Worm (Caenorhabditis elegans) whole organism, mixed stage, embryonic: Measurements from ENCODE around the gene F59B2.3.

Experiments used
- M03D4.4 ChIP-seq: sonication (generic microtip); optimal IDR thresholded peaks from 2 replicates; lab custom pipeline; 2017; ENCODE audit warnings: mild to moderate bottlenecking, missing genetic modification characterization, missing compliant biosample characterization
- bed-3 ChIP-seq: fragments of 200-800 bp; sonication (Bioruptor generic); optimal IDR thresholded peaks from 3 replicates; lab custom pipeline; 2018; ENCODE audit warnings: mild to moderate bottlenecking, missing genetic modification characterization, moderate library complexity, missing compliant biosample characterization
- blmp-1 ChIP-seq: fragments of 150-350 bp; optimal IDR thresholded peaks from 2 replicates; lab custom pipeline; 2014; ENCODE audit warnings: missing biosample characterization, missing genetic modification characterization
- ceh-39 ChIP-seq: fragments of 150-350 bp; optimal IDR thresholded peaks from 2 replicates; lab custom pipeline; 2014; ENCODE audit warnings: missing biosample characterization, missing genetic modification characterization
- ceh-43 ChIP-seq: fragments of 200-800 bp; sonication (Bioruptor generic); optimal IDR thresholded peaks from 2 replicates; lab custom pipeline; 2018; ENCODE audit warnings: mild to moderate bottlenecking, missing genetic modification characterization, moderate library complexity, missing compliant biosample characterization
- ceh-83 ChIP-seq: fragments of 200-800 bp; sonication (Bioruptor generic); optimal IDR thresholded peaks from 2 replicates; lab custom pipeline; 2018; ENCODE audit warnings: mild to moderate bottlenecking, missing genetic modification characterization, missing compliant biosample characterization
- ces-1 ChIP-seq: fragments of 150-350 bp; optimal IDR thresholded peaks from 2 replicates; lab custom pipeline; 2014; ENCODE audit warnings: missing biosample characterization, missing genetic modification reagents, missing genetic modification characterization
- cnd-1 ChIP-seq: fragments of 200-800 bp; sonication (Bioruptor generic); optimal IDR thresholded peaks from 2 replicates; lab custom pipeline; 2018; ENCODE audit warnings: mild to moderate bottlenecking, missing genetic modification characterization, missing compliant biosample characterization
- drap-1 ChIP-seq: fragments of 200-800 bp; sonication (Bioruptor generic); optimal IDR thresholded peaks from 3 replicates; lab custom pipeline; 2018; ENCODE audit warnings: mild to moderate bottlenecking, missing genetic modification characterization, missing compliant biosample characterization
- elt-1 ChIP-seq: sonication (generic microtip); optimal IDR thresholded peaks from 2 replicates; lab custom pipeline; 2017; ENCODE audit warnings: missing genetic modification characterization, mild to moderate bottlenecking, missing compliant biosample characterization, antibody characterized with exemption, moderate library complexity, borderline replicate concordance; ENCODE audit not compliant: insufficient read depth
- elt-3 ChIP-seq: fragments of 150-350 bp; optimal IDR thresholded peaks from 2 replicates; lab custom pipeline; 2014; ENCODE audit warnings: missing biosample characterization, missing genetic modification characterization
- flh-1 ChIP-seq: fragments of 200-800 bp; sonication (Bioruptor generic); optimal IDR thresholded peaks from 2 replicates; lab custom pipeline; 2018; ENCODE audit warnings: mild to moderate bottlenecking, missing genetic modification characterization, moderate library complexity, missing compliant biosample characterization
- ham-2 ChIP-seq: fragments of 200-800 bp; sonication (Bioruptor generic); optimal IDR thresholded peaks from 2 replicates; lab custom pipeline; 2018; ENCODE audit warnings: mild to moderate bottlenecking, missing genetic modification characterization, missing compliant biosample characterization
- hlh-1 ChIP-seq: fragments of 150-350 bp; optimal IDR thresholded peaks from 2 replicates; lab custom pipeline; 2014; ENCODE audit warnings: missing biosample characterization, missing genetic modification reagents, missing genetic modification characterization
- lin-13 ChIP-seq: fragments of 150-350 bp; optimal IDR thresholded peaks from 2 replicates; lab custom pipeline; 2014; ENCODE audit warnings: missing biosample characterization, missing genetic modification characterization
- lin-32 ChIP-seq: fragments of 200-800 bp; sonication (Bioruptor generic); optimal IDR thresholded peaks from 2 replicates; lab custom pipeline; 2018; ENCODE audit warnings: mild to moderate bottlenecking, missing genetic modification characterization, missing compliant biosample characterization
- lsy-2 ChIP-seq: fragments of 150-350 bp; optimal IDR thresholded peaks from 2 replicates; lab custom pipeline; 2014; ENCODE audit warnings: missing biosample characterization, missing genetic modification characterization
- mab-5 ChIP-seq: fragments of 150-350 bp; optimal IDR thresholded peaks from 2 replicates; lab custom pipeline; 2014; ENCODE audit warnings: missing biosample characterization, missing genetic modification characterization
- mep-1 ChIP-seq: fragments of 150-350 bp; optimal IDR thresholded peaks from 2 replicates; lab custom pipeline; 2017; ENCODE audit warnings: missing biosample characterization, missing genetic modification reagents, missing genetic modification characterization, inconsistent platforms
- mls-2 ChIP-seq: sonication (generic microtip); optimal IDR thresholded peaks from 2 replicates; lab custom pipeline; 2016; ENCODE audit warnings: mild to moderate bottlenecking, missing genetic modification characterization, moderate library complexity, missing compliant biosample characterization
- nhr-12 ChIP-seq: fragments of 150-350 bp; optimal IDR thresholded peaks from 2 replicates; lab custom pipeline; 2014; ENCODE audit warnings: missing biosample characterization, missing genetic modification characterization
- nhr-2 ChIP-seq: fragments of 150-350 bp; optimal IDR thresholded peaks from 2 replicates; lab custom pipeline; 2014; ENCODE audit warnings: missing biosample characterization, missing genetic modification characterization
- nhr-237 ChIP-seq: fragments of 150-350 bp; optimal IDR thresholded peaks from 2 replicates; lab custom pipeline; 2014; ENCODE audit warnings: missing biosample characterization, missing genetic modification characterization
- nhr-28 ChIP-seq: fragments of 150-350 bp; optimal IDR thresholded peaks from 2 replicates; lab custom pipeline; 2014; ENCODE audit warnings: missing biosample characterization, missing genetic modification characterization
- nhr-76 ChIP-seq: sonication (generic microtip); optimal IDR thresholded peaks from 2 replicates; lab custom pipeline; 2017; ENCODE audit warnings: missing biosample characterization, missing genetic modification characterization
- pha-4 ChIP-seq: fragments of 150-350 bp; optimal IDR thresholded peaks from 2 replicates; lab custom pipeline; 2018; ENCODE audit warnings: missing biosample characterization, missing genetic modification reagents, missing genetic modification characterization
- sem-2 ChIP-seq: fragments of 200-800 bp; sonication (Bioruptor generic); optimal IDR thresholded peaks from 2 replicates; lab custom pipeline; 2018; ENCODE audit warnings: mild to moderate bottlenecking, missing genetic modification characterization, missing compliant biosample characterization
- snpc-4 ChIP-seq: fragments of 150-350 bp; optimal IDR thresholded peaks from 2 replicates; lab custom pipeline; 2014; ENCODE audit warnings: missing biosample characterization, missing genetic modification characterization
- sptf-1 ChIP-seq: sonication (generic microtip); optimal IDR thresholded peaks from 2 replicates; lab custom pipeline; 2017; ENCODE audit warnings: mild to moderate bottlenecking, missing genetic modification characterization, moderate library complexity, missing compliant biosample characterization
- tbx-8 ChIP-seq: fragments of 200-800 bp; sonication (Bioruptor generic); optimal IDR thresholded peaks from 2 replicates; lab custom pipeline; 2018; ENCODE audit warnings: mild to moderate bottlenecking, missing genetic modification characterization, moderate library complexity, missing compliant biosample characterization
- unc-120 ChIP-seq: sonication (generic microtip); optimal IDR thresholded peaks from 2 replicates; lab custom pipeline; 2017; ENCODE audit warnings: missing genetic modification characterization, missing compliant biosample characterization; ENCODE audit not compliant: poor library complexity, severe bottlenecking
- unc-39 ChIP-seq: fragments of 150-350 bp; optimal IDR thresholded peaks from 2 replicates; lab custom pipeline; 2014; ENCODE audit warnings: missing biosample characterization, missing genetic modification characterization
- unc-62 ChIP-seq: fragments of 150-350 bp; optimal IDR thresholded peaks from 2 replicates; lab custom pipeline; 2014; ENCODE audit warnings: missing biosample characterization, missing genetic modification reagents, missing genetic modification characterization
- zip-8 ChIP-seq: fragments of 150-350 bp; optimal IDR thresholded peaks from 2 replicates; lab custom pipeline; 2014; ENCODE audit warnings: missing biosample characterization, missing genetic modification characterization
- ztf-11 ChIP-seq: fragments of 150-350 bp; optimal IDR thresholded peaks from 2 replicates; lab custom pipeline; 2014; ENCODE audit warnings: missing biosample characterization, missing genetic modification characterization

F59B2.3 gene

DNA sequence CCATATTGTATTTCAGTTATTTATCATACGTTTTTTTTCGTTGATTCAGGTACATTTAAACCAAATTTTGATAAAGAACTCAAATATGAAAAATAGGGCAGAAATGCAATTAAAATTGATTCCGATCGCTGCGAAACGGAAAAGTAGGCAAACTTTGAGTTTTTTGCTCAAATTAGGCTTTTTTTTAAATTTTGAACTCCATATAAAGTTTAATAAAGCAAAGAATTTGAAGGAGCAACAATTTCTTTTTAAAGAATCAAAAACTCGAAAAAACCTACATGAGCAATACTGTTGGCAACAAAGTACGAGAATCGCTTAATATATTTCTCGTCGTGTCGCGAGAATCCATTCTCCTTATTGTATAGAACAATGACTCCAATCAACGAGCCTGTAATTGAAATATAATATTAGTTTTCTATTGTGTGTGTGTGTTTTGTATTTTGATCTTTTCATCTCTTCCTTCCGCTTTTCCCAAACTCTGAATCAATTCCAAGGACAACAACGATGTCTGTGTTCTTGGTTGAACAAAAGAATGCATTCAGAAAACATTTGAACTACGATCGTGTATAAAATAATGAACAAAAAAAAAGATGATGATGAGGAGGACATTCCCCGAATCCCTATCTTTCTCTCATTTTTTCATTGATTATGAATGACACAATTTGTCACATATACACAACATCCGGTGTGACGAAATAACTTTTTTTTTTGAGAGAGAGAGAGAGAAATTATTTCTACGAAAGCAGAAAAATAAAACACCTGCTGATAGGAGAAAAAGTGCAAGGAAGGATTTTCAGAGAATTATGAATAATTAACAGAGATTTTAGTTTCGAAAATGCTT, 20.8 kb downstream of the F59B2.3 start:
- TF ChIP-seq nhr-76 (tag; lab: Kevin White, UChicago) = no peak

DNA sequence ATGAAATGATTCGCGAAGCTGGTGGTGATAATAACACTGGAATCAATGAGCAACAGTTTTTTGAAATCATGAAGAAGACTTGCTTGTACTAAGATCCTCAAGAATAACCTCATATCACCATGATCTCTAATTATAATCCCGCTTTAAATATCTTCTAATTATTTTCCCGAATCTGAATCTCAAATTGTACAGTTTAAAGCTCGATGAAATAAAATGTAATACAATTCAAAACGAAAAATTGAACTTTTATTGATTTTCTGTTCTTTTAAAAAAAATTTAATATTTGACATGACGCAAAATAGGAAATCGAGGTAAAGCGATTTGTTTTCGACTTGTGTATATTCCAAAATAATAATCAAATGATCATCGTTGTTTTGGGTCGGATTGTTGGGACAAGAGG, 24.7 kb downstream of the F59B2.3 start:
- TF ChIP-seq ham-2 (GFP tag; lab: Kevin White, UChicago) (no peak), nhr-28 (no peak), M03D4.4 (tag; lab: Kevin White, UChicago) (no peak), ces-1 (GFP tag; lab: Kevin White, UChicago) (no peak), nhr-2 (no peak), nhr-237 (tag; lab: Kevin White, UChicago) (no peak), blmp-1 (no peak), nhr-12 (tag; lab: Kevin White, UChicago) (no peak), elt-3 (no peak), ceh-39 (no peak), lin-13 (no peak), lsy-2 (tag; lab: Kevin White, UChicago) (no peak), bed-3 (no peak), flh-1 (no peak), pha-4 (tag; lab: Kevin White, UChicago) (no peak), nhr-76 (tag; lab: Kevin White, UChicago) (no peak), sptf-1 (tag; lab: Kevin White, UChicago) (no peak), tbx-8 (GFP tag; lab: Kevin White, UChicago) (no peak), mls-2 (no peak)
- TF ChIP-seq, all 35 proteins: peak for 0

- TF ChIP-seq lin-32 = no peak
- TF ChIP-seq mep-1 (tag; lab: Kevin White, UChicago) = no peak
- TF ChIP-seq M03D4.4 (tag; lab: Kevin White, UChicago) = no peak
- no peak for TF ChIP-seq ceh-43 (GFP tag; lab: Kevin White, UChicago)
- no peak for TF ChIP-seq pha-4 (tag; lab: Kevin White, UChicago)
- TF ChIP-seq elt-1 (tag; lab: Kevin White, UChicago) = no peak
- TF ChIP-seq ham-2 (GFP tag; lab: Kevin White, UChicago) = no peak
- no peak for TF ChIP-seq ztf-11 (tag; lab: Kevin White, UChicago)
- TF ChIP-seq ceh-83 (GFP tag; lab: Kevin White, UChicago) = no peak
- TF ChIP-seq mab-5 (tag; lab: Kevin White, UChicago) = no peak
- TF ChIP-seq sptf-1 (tag; lab: Kevin White, UChicago) = no peak
- TF ChIP-seq lsy-2 (tag; lab: Kevin White, UChicago) = no peak
- TF ChIP-seq flh-1 = no peak
- TF ChIP-seq bed-3 = no peak
These were observed 25.7 kb downstream of the F59B2.3 start, which contains the start of gene R08D7.5 for ce11 chrIII:8973826-8974225. TSS of gene R08D7.5 (plus strand) at chrIII:8974126.

DNA sequence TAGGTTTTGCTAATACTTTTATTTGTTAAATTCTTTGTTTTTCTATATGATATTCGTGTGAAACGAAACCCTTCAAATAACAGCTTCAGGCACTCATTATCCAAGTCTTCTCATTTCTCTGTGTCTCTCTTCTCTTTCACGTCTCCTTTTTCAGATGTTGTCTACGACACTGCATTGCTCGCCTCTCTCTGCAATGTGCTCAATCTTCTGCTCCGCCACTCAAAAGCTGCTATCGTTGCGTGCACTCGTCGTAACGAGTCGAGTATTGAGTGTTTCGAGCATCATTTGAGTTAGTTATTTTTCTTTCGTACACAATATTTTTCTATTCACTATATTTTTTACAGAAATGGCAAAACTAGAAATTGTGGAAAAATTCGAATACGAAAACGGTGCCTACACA, 26.4 kb downstream of the F59B2.3 start:
- peak; percentile 28 for TF ChIP-seq ces-1 (GFP tag; lab: Kevin White, UChicago)
- no peak for TF ChIP-seq mls-2
- no peak for TF ChIP-seq lin-13

- TF ChIP-seq mab-5 (tag; lab: Kevin White, UChicago) (no peak), sptf-1 (tag; lab: Kevin White, UChicago) (peak; percentile 79), tbx-8 (GFP tag; lab: Kevin White, UChicago) (no peak), nhr-28 (no peak), M03D4.4 (tag; lab: Kevin White, UChicago) (peak; percentile 58), nhr-12 (tag; lab: Kevin White, UChicago) (no peak), nhr-237 (tag; lab: Kevin White, UChicago) (peak; percentile 33), ces-1 (GFP tag; lab: Kevin White, UChicago) (no peak), nhr-76 (tag; lab: Kevin White, UChicago) (no peak), unc-120 (tag; lab: Kevin White, UChicago) (peak; percentile 37), lin-13 (peak; percentile 31), lin-32 (no peak), snpc-4 (tag; lab: Kevin White, UChicago) (no peak), hlh-1 (tag; lab: Kevin White, UChicago) (no peak), bed-3 (peak; percentile 16), ceh-39 (no peak), mep-1 (tag; lab: Kevin White, UChicago) (no peak), blmp-1 (no peak), drap-1 (GFP tag; lab: Kevin White, UChicago) (no peak), lsy-2 (tag; lab: Kevin White, UChicago) (peak; percentile 56), cnd-1 (tag; lab: Kevin White, UChicago) (peak; percentile 9), mls-2 (peak; percentile 64), pha-4 (tag; lab: Kevin White, UChicago) (peak; percentile 49), unc-62 (GFP tag; lab: Kevin White, UChicago) (no peak), elt-1 (tag; lab: Kevin White, UChicago) (no peak), zip-8 (no peak), ztf-11 (tag; lab: Kevin White, UChicago) (peak; percentile 46), sem-2 (GFP tag; lab: Kevin White, UChicago) (no peak), ceh-43 (GFP tag; lab: Kevin White, UChicago) (no peak), unc-39 (tag; lab: Kevin White, UChicago) (no peak), ham-2 (GFP tag; lab: Kevin White, UChicago) (no peak), ceh-83 (GFP tag; lab: Kevin White, UChicago) (no peak), flh-1 (no peak)
These were observed 28.1 kb downstream of the F59B2.3 start, which contains the start of the genes eif-3.D and R08D7.4 for ce11 chrIII:8971255-8972020. TSS of gene eif-3.D (minus strand) at chrIII:8971578. TSS of gene R08D7.4 (plus strand) at chrIII:8971892.
